Fruit fly (Drosophila melanogaster) whole organism, embryonic: Measurements from ENCODE around the gene Cdk5alpha.

ENCODE experiments used
- Bgb ChIP-seq: fragments of 200-800 bp; sonication (Bioruptor generic); IDR thresholded peaks from 2 replicates; pipeline ENCODE4 v1.3.6; 2022; ENCODE audit warnings: missing biosample characterization, missing genetic modification characterization; ENCODE audit not compliant: partially characterized antibody
- Blimp-1 ChIP-seq: fragments of 200-800 bp; sonication (Bioruptor generic); optimal IDR thresholded peaks from 3 replicates; lab custom pipeline; 2018; ENCODE audit warnings: missing biosample characterization, missing genetic modification characterization, mild to moderate bottlenecking, moderate library complexity, missing genetic modification reagents
- CG10565 ChIP-seq: fragments of 200-800 bp; sonication (Bioruptor generic); optimal IDR thresholded peaks from 3 replicates; lab custom pipeline; 2016; ENCODE audit warnings: missing biosample characterization, mild to moderate bottlenecking, missing genetic modification characterization
- CG10959 ChIP-seq: fragments of 200-800 bp; sonication (Bioruptor generic); IDR thresholded peaks from 2 replicates; pipeline ENCODE4 v1.3.6; 2022; ENCODE audit warnings: missing biosample characterization, missing genetic modification characterization
- CG11398 ChIP-seq: fragments of 200-800 bp; sonication (Bioruptor generic); optimal IDR thresholded peaks from 2 replicates; lab custom pipeline; 2016; ENCODE audit warnings: missing biosample characterization, missing genetic modification characterization
- CG11695 ChIP-seq: fragments of 200-800 bp; sonication (Bioruptor generic); IDR thresholded peaks from 3 replicates; pipeline ENCODE4 v1.3.6; 2022; ENCODE audit warnings: missing biosample characterization, missing genetic modification characterization
- CG12391 ChIP-seq: fragments of 200-800 bp; sonication (Bioruptor generic); optimal IDR thresholded peaks from 3 replicates; lab custom pipeline; 2018; ENCODE audit warnings: missing biosample characterization, mild to moderate bottlenecking, missing genetic modification characterization, moderate library complexity
- CG13424 ChIP-seq: fragments of 200-800 bp; sonication (Bioruptor generic); optimal IDR thresholded peaks from 2 replicates; lab custom pipeline; 2019; ENCODE audit warnings: missing biosample characterization, mild to moderate bottlenecking, missing genetic modification characterization, moderate library complexity
- CG14050 ChIP-seq: fragments of 200-800 bp; sonication (Bioruptor generic); IDR thresholded peaks from 3 replicates; pipeline ENCODE4 v1.3.6; 2022; ENCODE audit warnings: missing biosample characterization, missing genetic modification characterization
- CG16863 ChIP-seq: fragments of 200-800 bp; sonication (Bioruptor generic); optimal IDR thresholded peaks from 3 replicates; lab custom pipeline; 2016; ENCODE audit warnings: missing biosample characterization, missing genetic modification characterization
- CG17359 ChIP-seq: fragments of 200-800 bp; sonication (Bioruptor generic); optimal IDR thresholded peaks from 3 replicates; lab custom pipeline; 2018; ENCODE audit warnings: missing biosample characterization, mild to moderate bottlenecking, missing genetic modification characterization, moderate library complexity
- CG18619 ChIP-seq: fragments of 200-800 bp; sonication (Bioruptor generic); optimal IDR thresholded peaks from 3 replicates; lab custom pipeline; 2017; ENCODE audit warnings: missing biosample characterization, mild to moderate bottlenecking, missing genetic modification characterization
- CG2875 ChIP-seq: fragments of 200-800 bp; sonication (Bioruptor generic); optimal IDR thresholded peaks from 2 replicates; lab custom pipeline; 2017; ENCODE audit warnings: missing biosample characterization, mild to moderate bottlenecking, missing genetic modification characterization, missing genetic modification reagents
- CG2889 ChIP-seq: fragments of 200-800 bp; sonication (Bioruptor generic); IDR thresholded peaks from 3 replicates; pipeline ENCODE4 v1.3.6; 2022; ENCODE audit warnings: missing biosample characterization, missing genetic modification characterization
- CG3163 ChIP-seq: fragments of 200-800 bp; sonication (Bioruptor generic); optimal IDR thresholded peaks from 3 replicates; lab custom pipeline; 2016; ENCODE audit warnings: missing biosample characterization, missing genetic modification characterization
- CG4328 ChIP-seq: fragments of 200-800 bp; sonication (Bioruptor generic); optimal IDR thresholded peaks from 3 replicates; lab custom pipeline; 2017; ENCODE audit warnings: missing biosample characterization, missing genetic modification reagents, missing genetic modification characterization
- CG7372 ChIP-seq: fragments of 200-800 bp; sonication (Bioruptor generic); IDR thresholded peaks from 2 replicates; pipeline ENCODE4 v1.3.6; 2022; ENCODE audit warnings: missing biosample characterization, missing genetic modification characterization
- CG9215 ChIP-seq: fragments of 200-800 bp; sonication (Bioruptor generic); IDR thresholded peaks from 2 replicates; pipeline ENCODE4 v1.3.6; 2022; ENCODE audit warnings: missing biosample characterization, missing genetic modification characterization
- CoRest ChIP-seq: fragments of 200-800 bp; sonication (Bioruptor generic); optimal IDR thresholded peaks from 3 replicates; lab custom pipeline; 2018; ENCODE audit warnings: missing biosample characterization, mild to moderate bottlenecking, missing genetic modification characterization, moderate library complexity
- Dad ChIP-seq: fragments of 200-800 bp; sonication (Bioruptor generic); optimal IDR thresholded peaks from 3 replicates; lab custom pipeline; 2016; ENCODE audit warnings: missing biosample characterization, missing genetic modification characterization
- Deaf1 ChIP-seq: fragments of 200-800 bp; optimal IDR thresholded peaks from 3 replicates; lab custom pipeline; 2019; ENCODE audit warnings: missing biosample characterization, mild to moderate bottlenecking, missing genetic modification characterization, moderate library complexity
- Dfd ChIP-seq, 2 experiments: fragments of >200 bp; optimal IDR thresholded peaks; 2 replicates each; lab custom pipeline; 2017; ENCODE audit warnings: missing biosample characterization in 2 of 2, missing genetic modification characterization in 2 of 2
- Eip74EF ChIP-seq, 2 experiments: fragments of 200-800 bp in 1 of 2; fragments of >200 bp in 1 of 2; sonication (Bioruptor generic) in 1 of 2; optimal IDR thresholded peaks; 2 replicates each; lab custom pipeline; 2017 to 2019; ENCODE audit warnings: missing biosample characterization in 2 of 2, missing genetic modification characterization in 2 of 2, mild to moderate bottlenecking in 1 of 2, moderate library complexity in 1 of 2
- GATAe ChIP-seq: fragments of 200-800 bp; sonication (Bioruptor generic); conservative IDR thresholded peaks from 2 replicates; pipeline ENCODE4 v1.3.6; 2022; ENCODE audit warnings: missing biosample characterization, missing genetic modification characterization
- HHEX ChIP-seq: fragments of 200-800 bp; sonication (Bioruptor generic); optimal IDR thresholded peaks from 3 replicates; lab custom pipeline; 2017; ENCODE audit warnings: missing biosample characterization, mild to moderate bottlenecking, missing genetic modification characterization, missing genetic modification reagents
- HLHmδ ChIP-seq: fragments of 200-800 bp; sonication (Bioruptor generic); optimal IDR thresholded peaks from 2 replicates; lab custom pipeline; 2018; ENCODE audit warnings: missing biosample characterization, mild to moderate bottlenecking, missing genetic modification characterization, moderate library complexity
- Kr ChIP-seq: fragments of 200-800 bp; sonication (Bioruptor generic); optimal IDR thresholded peaks from 2 replicates; lab custom pipeline; 2017; ENCODE audit warnings: missing biosample characterization, mild to moderate bottlenecking, missing genetic modification characterization
- Mad ChIP-seq: fragments of 200-800 bp; sonication (Bioruptor generic); optimal IDR thresholded peaks from 2 replicates; lab custom pipeline; 2016; ENCODE audit warnings: missing biosample characterization, missing genetic modification characterization
- Nf-YB ChIP-seq: fragments of 200-800 bp; sonication (Bioruptor generic); optimal IDR thresholded peaks from 3 replicates; lab custom pipeline; 2019; ENCODE audit warnings: missing biosample characterization, mild to moderate bottlenecking, missing genetic modification characterization, moderate library complexity
- Pdp1 ChIP-seq, 2 experiments: fragments of 200-800 bp; sonication (Bioruptor generic); optimal IDR thresholded peaks; 3 replicates each; lab custom pipeline; 2016; ENCODE audit warnings: missing biosample characterization in 2 of 2, missing genetic modification characterization in 2 of 2, mild to moderate bottlenecking in 1 of 2, moderate library complexity in 1 of 2
- Spps ChIP-seq: fragments of 200-800 bp; sonication (Bioruptor generic); optimal IDR thresholded peaks from 2 replicates; lab custom pipeline; 2018; ENCODE audit warnings: missing biosample characterization, mild to moderate bottlenecking, missing genetic modification characterization
- Xrp1 ChIP-seq: fragments of 200-800 bp; sonication (Bioruptor generic); IDR thresholded peaks from 2 replicates; pipeline ENCODE4 v1.3.6; 2022; ENCODE audit warnings: missing biosample characterization, missing genetic modification characterization
- cas ChIP-seq: fragments of 200-800 bp; sonication (Bioruptor generic); IDR thresholded peaks from 2 replicates; pipeline ENCODE4 v1.3.6; 2022; ENCODE audit warnings: missing biosample characterization, missing genetic modification characterization
- chinmo ChIP-seq: fragments of 200-800 bp; sonication (Bioruptor generic); IDR thresholded peaks from 4 replicates; pipeline ENCODE4 v1.3.6; 2022; ENCODE audit warnings: missing biosample characterization, missing genetic modification characterization; ENCODE audit not compliant: partially characterized antibody
- chn ChIP-seq: fragments of 200-800 bp; sonication (Bioruptor generic); optimal IDR thresholded peaks from 2 replicates; lab custom pipeline; 2016; ENCODE audit warnings: missing biosample characterization, missing genetic modification characterization
- croc ChIP-seq: fragments of 200-800 bp; sonication (Bioruptor generic); conservative IDR thresholded peaks from 3 replicates; pipeline ENCODE4 v1.3.6; 2022; ENCODE audit warnings: missing biosample characterization, missing genetic modification characterization
- crol ChIP-seq: fragments of 200-800 bp; sonication (Bioruptor generic); IDR thresholded peaks from 2 replicates; pipeline ENCODE4 v1.3.6; 2022; ENCODE audit warnings: missing biosample characterization, missing genetic modification characterization
- crp ChIP-seq, 2 experiments: fragments of 200-800 bp; sonication (Bioruptor generic); optimal IDR thresholded peaks; 2 replicates in 1 of 2; 3 replicates in 1 of 2; lab custom pipeline; 2017; ENCODE audit warnings: missing biosample characterization in 2 of 2, missing genetic modification characterization in 2 of 2, mild to moderate bottlenecking in 1 of 2, moderate library complexity in 1 of 2
- fu2 ChIP-seq: fragments of 200-800 bp; sonication (Bioruptor generic); optimal IDR thresholded peaks from 2 replicates; lab custom pipeline; 2016; ENCODE audit warnings: missing biosample characterization, missing genetic modification characterization
- gem ChIP-seq: fragments of 200-800 bp; sonication (Bioruptor generic); optimal IDR thresholded peaks from 2 replicates; lab custom pipeline; 2019; ENCODE audit warnings: missing biosample characterization, mild to moderate bottlenecking, missing genetic modification characterization, moderate library complexity
- grn ChIP-seq: fragments of 200-800 bp; sonication (Bioruptor generic); optimal IDR thresholded peaks from 3 replicates; lab custom pipeline; 2017; ENCODE audit warnings: missing biosample characterization, missing genetic modification characterization
- jigr1 ChIP-seq: fragments of 200-800 bp; sonication (Bioruptor generic); IDR thresholded peaks from 3 replicates; pipeline ENCODE4 v1.3.6; 2022; ENCODE audit warnings: missing biosample characterization, missing genetic modification characterization
- kah ChIP-seq: fragments of 200-800 bp; sonication (Bioruptor generic); optimal IDR thresholded peaks from 2 replicates; lab custom pipeline; 2018; ENCODE audit warnings: missing biosample characterization, mild to moderate bottlenecking, missing genetic modification characterization
- lola ChIP-seq, 3 experiments: fragments of >200 bp in 2 of 3; fragments of 200-800 bp in 1 of 3; sonication (Bioruptor generic) in 1 of 3; optimal IDR thresholded peaks; 2 replicates each; lab custom pipeline; 2017 to 2019; ENCODE audit warnings: missing biosample characterization in 3 of 3, missing genetic modification characterization in 3 of 3, mild to moderate bottlenecking in 1 of 3, moderate library complexity in 1 of 3
- luna ChIP-seq: fragments of 200-800 bp; sonication (Bioruptor generic); optimal IDR thresholded peaks from 2 replicates; lab custom pipeline; 2016; ENCODE audit warnings: missing biosample characterization, missing genetic modification characterization
- mam ChIP-seq: fragments of 200-800 bp; sonication (Bioruptor generic); optimal IDR thresholded peaks from 3 replicates; lab custom pipeline; 2016; ENCODE audit warnings: missing biosample characterization, missing genetic modification characterization
- row ChIP-seq: fragments of 200-800 bp; sonication (Bioruptor generic); IDR thresholded peaks from 3 replicates; pipeline ENCODE4 v1.3.6; 2022; ENCODE audit warnings: missing biosample characterization, missing genetic modification characterization
- slbo ChIP-seq: fragments of 200-800 bp; sonication (Bioruptor generic); IDR thresholded peaks from 2 replicates; pipeline ENCODE4 v1.3.6; 2022; ENCODE audit warnings: missing biosample characterization, missing genetic modification characterization
- tup ChIP-seq: fragments of 200-800 bp; sonication (Bioruptor generic); optimal IDR thresholded peaks from 2 replicates; lab custom pipeline; 2016; ENCODE audit warnings: missing biosample characterization, mild to moderate bottlenecking, missing genetic modification characterization, moderate library complexity
- wor ChIP-seq: fragments of 200-800 bp; sonication (Bioruptor generic); IDR thresholded peaks from 2 replicates; pipeline ENCODE4 v1.3.6; 2022; ENCODE audit warnings: missing biosample characterization, missing genetic modification characterization
- zfh1 ChIP-seq: fragments of 200-800 bp; sonication (Bioruptor generic); IDR thresholded peaks from 3 replicates; pipeline ENCODE4 v1.3.6; 2022; ENCODE audit warnings: missing biosample characterization, missing genetic modification characterization

Gene Cdk5alpha

DNA sequence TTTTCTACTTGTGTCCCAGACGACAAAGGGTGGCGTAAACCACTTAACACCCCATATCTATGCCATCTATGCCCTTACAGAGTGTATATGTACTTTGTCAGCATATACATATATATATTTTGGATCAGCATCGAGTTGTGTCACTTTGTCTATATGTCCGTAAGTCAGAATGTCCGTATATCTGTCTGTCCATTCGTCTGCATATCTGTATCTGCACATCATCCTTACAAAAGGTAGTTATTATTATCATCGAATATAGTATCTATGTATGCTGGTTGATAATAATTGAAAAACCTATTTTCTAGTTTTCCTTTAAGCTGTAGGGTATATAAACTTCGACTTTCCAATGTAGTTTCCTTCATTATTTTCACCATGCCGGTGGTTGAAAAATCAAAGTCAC lies 40.4 kb upstream of the Cdk5alpha start (continued):
- TF ChIP-seq jigr1 (GFP tag; lab: Robert Waterston, UW) (no peak), Eip74EF (GFP tag; optimal IDR thresholded peaks at IDR 0.05; lab: Kevin White, UChicago) (no peak), CG10959 (GFP tag; lab: Robert Waterston, UW) (no peak), gem (tag; lab: Kevin White, UChicago) (no peak), Dfd (GFP tag; optimal IDR thresholded peaks at IDR 0.05; lab: Kevin White, UChicago) (no peak), wor (GFP tag; lab: Robert Waterston, UW) (no peak), luna (no peak), Pdp1 (GFP tag; optimal IDR thresholded peaks at IDR 0.05; lab: Kevin White, UChicago) (no peak), CG12391 (tag; lab: Kevin White, UChicago) (peak; percentile 23), Mad (GFP tag; lab: Kevin White, UChicago) (no peak), tup (GFP tag; lab: Kevin White, UChicago) (no peak), mam (GFP tag; lab: Kevin White, UChicago) (no peak), fu2 (GFP tag; lab: Kevin White, UChicago) (no peak), chinmo (GFP tag; lab: Robert Waterston, UW) (no peak), CG14050 (GFP tag; lab: Robert Waterston, UW) (no peak), kah (GFP tag; lab: Kevin White, UChicago) (no peak), cas (no peak), CG9215 (GFP tag; lab: Robert Waterston, UW) (no peak), grn (GFP tag; lab: Kevin White, UChicago) (no peak), Nf-YB (peak; percentile 21), Bgb (GFP tag; lab: Robert Waterston, UW) (no peak), Spps (tag; lab: Kevin White, UChicago) (no peak), CG4328 (GFP tag; lab: Kevin White, UChicago) (no peak), Dad (no peak), CG7372 (GFP tag; lab: Robert Waterston, UW) (no peak), row (GFP tag; lab: Robert Waterston, UW) (peak; percentile 55), CG16863 (GFP tag; lab: Kevin White, UChicago) (no peak), CG3163 (GFP tag; lab: Kevin White, UChicago) (no peak), CG18619 (GFP tag; lab: Kevin White, UChicago) (no peak), chn (peak; percentile 3), CG10565 (GFP tag; lab: Kevin White, UChicago) (no peak), crol (GFP tag; lab: Robert Waterston, UW) (no peak), Blimp-1 (no peak), CG11695 (no peak), zfh1 (GFP tag; lab: Robert Waterston, UW) (no peak), crp (GFP tag; optimal IDR thresholded peaks at IDR 0.05; lab: Kevin White, UChicago) (no peak), HLHmδ (GFP tag; lab: Kevin White, UChicago) (no peak), CG11398 (GFP tag; lab: Kevin White, UChicago) (no peak), Xrp1 (GFP tag; lab: Robert Waterston, UW) (peak; percentile 39; the same call in 1 of the 2 replicates), GATAe (no peak), lola (GFP tag; optimal IDR thresholded peaks at IDR 0.05; lab: Kevin White, UChicago) (peak in 1 of 3 experiments; percentile 79), slbo (no peak), HHEX (no peak), CoRest (no peak), croc (GFP tag; lab: Robert Waterston, UW) (no peak), CG13424 (tag; lab: Kevin White, UChicago) (peak; percentile 30), Kr (GFP tag; lab: Kevin White, UChicago) (no peak), CG2875 (GFP tag; lab: Kevin White, UChicago) (peak; percentile 18), CG2889 (GFP tag; lab: Robert Waterston, UW) (no peak), CG17359 (tag; lab: Kevin White, UChicago) (no peak), Deaf1 (tag; lab: Kevin White, UChicago) (no peak)
